Fruit fly (Drosophila melanogaster) whole organism, adult: ENCODE data around the gene Orc2.

Experiments
- CG11617 ChIP-seq: fragments of 200-800 bp; sonication (Bioruptor generic); optimal IDR thresholded peaks from 2 replicates; lab custom pipeline; 2017; ENCODE audit warnings: mild to moderate bottlenecking, missing biosample characterization, missing genetic modification reagents, missing genetic modification characterization
- kay ChIP-seq: fragments of 200-800 bp; sonication (Bioruptor generic); peaks from one replicate; lab custom pipeline; 2016; ENCODE audit warnings: missing biosample characterization, missing genetic modification characterization, borderline replicate concordance

dm6 chr3R:13956809-13957351, 7.8 kb upstream of the Orc2 start:
- TF ChIP-seq CG11617: no peak
- no peak for TF ChIP-seq kay
